Fruit fly (Drosophila melanogaster) whole organism, pupa: Measurements from ENCODE around the gene Bub1.

Experiments used
- CG10348 ChIP-seq: fragments of 200-800 bp; sonication (Bioruptor generic); IDR thresholded peaks from 2 replicates; pipeline ENCODE4 v1.3.6; 2022; ENCODE audit warnings: missing biosample characterization, missing genetic modification characterization
- CG13204 ChIP-seq: fragments of 200-800 bp; sonication (Bioruptor generic); optimal IDR thresholded peaks from 2 replicates; lab custom pipeline; 2018; ENCODE audit warnings: missing biosample characterization, mild to moderate bottlenecking, missing genetic modification characterization, moderate library complexity
- CG17806 ChIP-seq: fragments of 200-800 bp; sonication (Bioruptor generic); optimal IDR thresholded peaks from 2 replicates; lab custom pipeline; 2018; ENCODE audit warnings: missing biosample characterization, mild to moderate bottlenecking, missing genetic modification characterization, moderate library complexity
- CG4496 ChIP-seq: fragments of 200-800 bp; sonication (Bioruptor generic); IDR thresholded peaks from 3 replicates; pipeline ENCODE4 v1.3.6; 2022; ENCODE audit warnings: missing biosample characterization, missing genetic modification characterization
- CG8159 ChIP-seq: fragments of 200-800 bp; sonication (Bioruptor generic); optimal IDR thresholded peaks from 3 replicates; lab custom pipeline; 2018; ENCODE audit warnings: missing biosample characterization, mild to moderate bottlenecking, missing genetic modification characterization, moderate library complexity
- CG8301 ChIP-seq: fragments of 200-800 bp; sonication (Bioruptor generic); optimal IDR thresholded peaks from 2 replicates; lab custom pipeline; 2018; ENCODE audit warnings: missing biosample characterization, mild to moderate bottlenecking, missing genetic modification characterization
- Pif1B ChIP-seq: fragments of 200-800 bp; sonication (Bioruptor generic); optimal IDR thresholded peaks from 3 replicates; lab custom pipeline; 2016; ENCODE audit warnings: missing biosample characterization, missing genetic modification characterization
- fd96Ca ChIP-seq: fragments of 200-800 bp; sonication (Bioruptor generic); IDR thresholded peaks from 3 replicates; pipeline ENCODE4 v1.3.6; 2022; ENCODE audit warnings: missing biosample characterization, missing genetic modification characterization

DNA sequence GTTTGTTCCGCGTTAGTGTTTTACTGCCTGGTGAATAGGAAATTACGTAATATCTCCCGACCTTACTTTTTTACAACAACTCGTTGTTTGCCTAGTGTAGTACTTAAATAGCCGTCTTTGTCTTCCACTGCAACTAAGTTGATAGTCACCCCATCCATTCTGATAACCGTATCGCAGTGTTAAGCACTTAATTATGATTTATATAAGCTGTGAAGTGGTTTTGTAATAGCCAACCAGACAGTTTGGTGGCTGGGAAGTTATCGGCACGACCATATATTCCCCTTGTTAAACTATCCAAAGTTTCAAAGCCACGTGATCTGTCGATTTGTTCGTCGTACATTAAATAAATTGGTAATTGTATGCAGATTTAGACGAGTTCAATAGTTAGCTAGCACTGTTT, 25.7 kb downstream of the Bub1 start:
- TF ChIP-seq Pif1B (no peak), fd96Ca (GFP tag; lab: Robert Waterston, UW) (no peak), CG13204 (GFP tag; lab: Kevin White, UChicago) (no peak), CG8159 (no peak), CG10348 (GFP tag; lab: Robert Waterston, UW) (no peak), CG4496 (GFP tag; lab: Robert Waterston, UW) (no peak), CG17806 (tag; lab: Kevin White, UChicago) (no peak), CG8301 (tag; lab: Kevin White, UChicago) (no peak)
